Worm (Caenorhabditis elegans) whole organism, L3 larva: ENCODE data around the gene K03H6.1.

Experiments used
- pha-4 ChIP-seq: fragments of 150-350 bp; optimal IDR thresholded peaks from 2 replicates; lab custom pipeline; 2014; ENCODE audit warnings: missing biosample characterization, missing genetic modification reagents, missing genetic modification characterization
- unc-62 ChIP-seq: fragments of 150-350 bp; sonication (generic microtip); optimal IDR thresholded peaks from 4 replicates; lab custom pipeline; 2014; ENCODE audit warnings: missing biosample characterization, missing genetic modification reagents, missing genetic modification characterization

- no peak for TF ChIP-seq unc-62 (GFP tag; lab: Kevin White, UChicago)
- TF ChIP-seq pha-4 = no peak
Measured at ce11 chrIV:1512944-1513343, 10.6 kb upstream of the K03H6.1 start.
